Worm (Caenorhabditis elegans): Measurements from ENCODE around the gene maa-1.
"Not testable (repeated sequence)": the region's sequence is repeated elsewhere in the genome, so short reads cannot be mapped to it uniquely, and the experiment has no call there.

Gene maa-1

ce11 chrIII:11794389-11794788 lies 27.9 kb downstream of the maa-1 start:
- TF ChIP-seq set-16 (GFP tag; IDR thresholded peaks at IDR 0.05) (peak; percentile 72), hmg-1.1 (GFP tag; IDR thresholded peaks at IDR 0.05) (0 out of 2 replicates have a peak, but pooled peaks have one; percentile 32), aly-2 (tag; optimal IDR thresholded peaks at IDR 0.05) (no peak)

- TF ChIP-seq zfp-2 (tag; optimal IDR thresholded peaks at IDR 0.05) (peak; percentile 45), T26A8.4 (GFP tag; IDR thresholded peaks at IDR 0.05) (peak; percentile 87), lin-1 (GFP tag; IDR thresholded peaks at IDR 0.05) (peak; percentile 84), dmd-8 (GFP tag; IDR thresholded peaks at IDR 0.05) (peak; percentile 94), gei-8 (GFP tag; optimal IDR thresholded peaks at IDR 0.05) (peak; percentile 30), F37D6.2 (tag; optimal IDR thresholded peaks at IDR 0.05) (peak; percentile 61), php-3 (GFP tag; IDR thresholded peaks at IDR 0.05) (peak; percentile 74), madf-9 (GFP tag; conservative IDR thresholded peaks at IDR 0.05) (peak; percentile 88), ceh-20 (GFP tag; IDR thresholded peaks at IDR 0.05) (peak; percentile 62; the same call in 1 of the 2 replicates), F44E2.7 (GFP tag; IDR thresholded peaks at IDR 0.05) (0 out of 2 replicates have a peak, but pooled peaks have one; percentile 46), pha-4 (GFP tag; IDR thresholded peaks at IDR 0.05) (peak; percentile 91), hif-1 (tag; optimal IDR thresholded peaks at IDR 0.05) (peak in 1 of 2 experiments; percentile 34), ctbp-1 (GFP tag; IDR thresholded peaks at IDR 0.05) (peak; percentile 80), spr-3 (GFP tag; optimal IDR thresholded peaks at IDR 0.05) (peak; percentile 56), mxl-2 (GFP tag; conservative IDR thresholded peaks at IDR 0.05) (peak; percentile 75), lin-13 (GFP tag; optimal IDR thresholded peaks at IDR 0.05) (peak; percentile 37), nhr-42 (GFP tag; IDR thresholded peaks at IDR 0.05) (peak; percentile 73), nhr-111 (GFP tag; optimal IDR thresholded peaks at IDR 0.05) (peak; percentile 69), mes-2 (tag; optimal IDR thresholded peaks at IDR 0.05; ENCODE audit: poor library complexity, severe bottlenecking) (peak; percentile 76), ZK337.2 (GFP tag; IDR thresholded peaks at IDR 0.05) (peak; percentile 79), Y48G9A.11 (GFP tag; IDR thresholded peaks at IDR 0.05) (peak; percentile 47; the same call in 1 of the 2 replicates), hmg-1.1 (GFP tag; IDR thresholded peaks at IDR 0.05) (peak; percentile 85), lir-3 (tag; optimal IDR thresholded peaks at IDR 0.05) (peak; percentile 34), hlh-11 (tag; optimal IDR thresholded peaks at IDR 0.05) (peak; percentile 45), arid-1 (GFP tag; conservative IDR thresholded peaks at IDR 0.05) (peak; percentile 74), dpl-1 (GFP tag; optimal IDR thresholded peaks at IDR 0.05) (peak; percentile 23), spr-1 (tag; optimal IDR thresholded peaks at IDR 0.05) (peak; percentile 54), daf-16 (GFP tag; optimal IDR thresholded peaks at IDR 0.05) (peak; percentile 59 to 85), daf-16 (tag; optimal IDR thresholded peaks at IDR 0.05) (peak; percentile 75), madf-5 (GFP tag; IDR thresholded peaks at IDR 0.05) (peak in 1 of 2 experiments; percentile 87; a peak in 1 of 4 replicates), dmd-6 (GFP tag; IDR thresholded peaks at IDR 0.05) (peak; percentile 65), vab-7 (GFP tag; IDR thresholded peaks at IDR 0.05) (peak; percentile 77), lin-29 (GFP tag; IDR thresholded peaks at IDR 0.05) (peak; percentile 65), nhr-77 (tag; optimal IDR thresholded peaks at IDR 0.05) (peak; percentile 18), egl-43 (GFP tag; IDR thresholded peaks at IDR 0.05) (peak; percentile 95), mep-1 (tag; optimal IDR thresholded peaks at IDR 0.05) (peak; percentile 54), aha-1 (tag) (peak; percentile 61), Y5F2A.4 (GFP tag; optimal IDR thresholded peaks at IDR 0.05) (peak; percentile 58), F10B5.3 (tag; optimal IDR thresholded peaks at IDR 0.05) (peak; percentile 44), zip-11 (GFP tag; IDR thresholded peaks at IDR 0.05) (peak; percentile 50; the same call in 1 of the 2 replicates), dmd-9 (GFP tag; IDR thresholded peaks at IDR 0.05) (peak; percentile 60), F26F4.8 (GFP tag; conservative IDR thresholded peaks at IDR 0.05) (peak; percentile 96), snpc-1.2 (GFP tag; IDR thresholded peaks at IDR 0.05) (peak; percentile 79)
- TF ChIP-seq pha-4 (tag; optimal IDR thresholded peaks at IDR 0.05) = not testable (repeated sequence)
These were observed 29.8 kb downstream of the maa-1 start, which contains the start of gene C24H11.2 for ce11 chrIII:11792295-11793256. C24H11.2 (minus strand) TSS chrIII:11792345.

Measured in whole organism, L4 larva.